Worm (Caenorhabditis elegans): ENCODE results near the gene Y71H2AM.11.

The Y71H2AM.11 gene

DNA sequence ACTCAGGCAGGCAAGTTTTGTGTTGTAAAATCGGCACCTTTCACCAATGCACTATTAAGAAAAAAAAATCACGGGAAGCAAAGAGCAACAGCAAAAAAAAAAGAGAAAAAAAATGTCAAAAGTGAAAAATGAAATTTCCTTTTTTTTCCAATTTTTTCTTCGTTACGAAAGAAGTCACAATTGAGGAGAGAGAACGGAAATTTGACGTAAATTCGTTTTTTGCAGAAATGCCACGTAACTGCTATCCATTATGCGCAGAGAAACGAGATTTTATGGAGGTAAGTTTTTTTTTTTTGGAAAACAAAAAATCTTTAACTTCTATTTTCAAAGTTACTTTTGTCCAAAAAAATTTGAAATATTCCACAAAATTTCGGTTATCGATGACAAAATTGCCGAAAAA is 38.2 kb downstream of the Y71H2AM.11 start:
- TF ChIP-seq fkh-4 (tag; optimal IDR thresholded peaks at IDR 0.05; ENCODE audit: borderline replicate concordance) = no peak
- no peak for TF ChIP-seq Y116A8C.19 (tag; optimal IDR thresholded peaks at IDR 0.05; ENCODE audit: borderline replicate concordance)
- no peak for TF ChIP-seq ztf-11 (tag; optimal IDR thresholded peaks at IDR 0.05)
- no peak for TF ChIP-seq efl-1 (optimal IDR thresholded peaks at IDR 0.05)
- peak in 1 of 2 experiments; percentile 62 for TF ChIP-seq efl-1 (GFP tag; optimal IDR thresholded peaks at IDR 0.05 in 1 of 2)
- peak; percentile 1 for TF ChIP-seq zag-1 (tag; optimal IDR thresholded peaks at IDR 0.05)
- TF ChIP-seq fkh-10 (GFP tag; optimal IDR thresholded peaks at IDR 0.05) = peak; percentile 87
- TF ChIP-seq sox-4 (tag; optimal IDR thresholded peaks at IDR 0.05) = no peak
- TF ChIP-seq nhr-237 (tag; optimal IDR thresholded peaks at IDR 0.05) = no peak
- no peak for TF ChIP-seq sup-37 (GFP tag; optimal IDR thresholded peaks at IDR 0.05)
- TF ChIP-seq ces-1 (GFP tag; optimal IDR thresholded peaks at IDR 0.05) = peak; percentile 68

ce11 chrIII:2686064-2686463 is 38.8 kb downstream of the Y71H2AM.11 start, which contains the start of the genes Y71H2AL.2, Y71H2AL.4 and pbo-1:
Gene Y71H2AL.2, plus strand, starts transcription at chrIII:2686364.
Gene Y71H2AL.4, plus strand, starts transcription at chrIII:2686408.
Gene pbo-1, minus strand, starts transcription at chrIII:2686463.
- TF ChIP-seq efl-1 (optimal IDR thresholded peaks at IDR 0.05) (no peak), efl-1 (GFP tag; optimal IDR thresholded peaks at IDR 0.05 in 1 of 2) (peak in 1 of 2 experiments; percentile 83), alr-1 (tag; optimal IDR thresholded peaks at IDR 0.05; ENCODE audit: borderline replicate concordance) (no peak), fkh-8 (tag; optimal IDR thresholded peaks at IDR 0.05) (no peak), egl-13 (tag; optimal IDR thresholded peaks at IDR 0.05) (no peak), ets-5 (GFP tag; IDR thresholded peaks at IDR 0.05) (no peak)

- TF ChIP-seq egl-13 (tag; optimal IDR thresholded peaks at IDR 0.05) = no peak
- no peak for TF ChIP-seq swsn-7 (tag; optimal IDR thresholded peaks at IDR 0.05)
- TF ChIP-seq unc-86 (tag; optimal IDR thresholded peaks at IDR 0.05) = no peak
- TF ChIP-seq mdl-1 (tag; optimal IDR thresholded peaks at IDR 0.05) = no peak
- no peak for TF ChIP-seq Y116A8C.19 (tag; optimal IDR thresholded peaks at IDR 0.05; ENCODE audit: borderline replicate concordance)
- TF ChIP-seq ces-1 (GFP tag; optimal IDR thresholded peaks at IDR 0.05) = no peak
- TF ChIP-seq sup-37 (GFP tag; optimal IDR thresholded peaks at IDR 0.05) = no peak
- TF ChIP-seq lir-3 (tag; optimal IDR thresholded peaks at IDR 0.05; ENCODE audit: poor library complexity) = no peak
- TF ChIP-seq blmp-1 (tag; optimal IDR thresholded peaks at IDR 0.05) = no peak
- no peak for TF ChIP-seq lin-13 (GFP tag; optimal IDR thresholded peaks at IDR 0.05)
- TF ChIP-seq lin-15B (tag; optimal IDR thresholded peaks at IDR 0.05) = no peak
- TF ChIP-seq nhr-90 (tag; optimal IDR thresholded peaks at IDR 0.05; ENCODE audit: poor library complexity) = no peak
- no peak for TF ChIP-seq lin-35 (GFP tag; optimal IDR thresholded peaks at IDR 0.05)
- no peak for TF ChIP-seq nhr-28 (tag; optimal IDR thresholded peaks at IDR 0.05)
Observed at ce11 chrIII:2683403-2683802, 41.5 kb downstream of the Y71H2AM.11 start.

DNA sequence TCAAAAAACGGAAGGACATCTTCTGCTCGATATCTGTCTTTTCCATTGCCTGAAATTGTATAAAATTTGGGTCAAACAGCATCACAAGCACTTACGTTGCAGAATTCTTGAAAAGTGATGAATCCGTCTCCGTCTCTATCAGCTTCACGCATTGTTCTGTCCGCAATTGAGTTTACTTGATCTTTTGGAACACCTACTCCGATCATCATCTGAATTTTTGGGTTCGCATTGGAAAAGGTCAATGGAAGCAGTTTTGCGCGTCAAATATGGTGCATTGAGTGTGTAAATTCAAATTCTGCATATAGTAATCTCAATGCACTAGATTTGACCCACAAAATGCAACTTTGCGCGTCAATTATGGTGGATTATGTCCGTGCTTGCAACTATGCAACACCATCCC is 43.3 kb downstream of the Y71H2AM.11 start:
- TF ChIP-seq nhr-12 (tag; optimal IDR thresholded peaks at IDR 0.05) = no peak
- no peak for TF ChIP-seq efl-1 (optimal IDR thresholded peaks at IDR 0.05)
- TF ChIP-seq efl-1 (GFP tag; optimal IDR thresholded peaks at IDR 0.05 in 1 of 2) = peak in 1 of 2 experiments; percentile 6

- TF ChIP-seq isw-1 (GFP tag; IDR thresholded peaks at IDR 0.05) (no peak), ceh-90 (tag; optimal IDR thresholded peaks at IDR 0.05) (no peak), rnt-1 (tag; optimal IDR thresholded peaks at IDR 0.05) (no peak), tbx-2 (tag; optimal IDR thresholded peaks at IDR 0.05) (no peak), snu-23 (GFP tag; optimal IDR thresholded peaks at IDR 0.05) (no peak), blmp-1 (tag; optimal IDR thresholded peaks at IDR 0.05) (no peak), xbp-1 (tag; optimal IDR thresholded peaks at IDR 0.05) (no peak), skn-1 (tag; optimal IDR thresholded peaks at IDR 0.05) (no peak), fos-1 (tag; optimal IDR thresholded peaks at IDR 0.05) (no peak), C16A3.4 (tag; optimal IDR thresholded peaks at IDR 0.05) (no peak), unc-62 (GFP tag; optimal IDR thresholded peaks at IDR 0.05) (no peak), ztf-4 (tag; optimal IDR thresholded peaks at IDR 0.05) (no peak), alr-1 (tag; optimal IDR thresholded peaks at IDR 0.05; ENCODE audit: borderline replicate concordance) (no peak), C34B4.2 (tag; optimal IDR thresholded peaks at IDR 0.05) (no peak), egl-13 (tag; optimal IDR thresholded peaks at IDR 0.05) (no peak)
Observed at ce11 chrIII:2679362-2679761, 45.5 kb downstream of the Y71H2AM.11 start.
